Fruit fly (Drosophila melanogaster) whole organism, embryonic: ENCODE data around the gene HDAC3.

Experiments
- CG10543 ChIP-seq: fragments of 200-800 bp; sonication (Bioruptor generic); optimal IDR thresholded peaks from 3 replicates; lab custom pipeline; 2017; ENCODE audit warnings: missing biosample characterization, mild to moderate bottlenecking, missing genetic modification characterization, moderate library complexity
- CG11560 ChIP-seq: fragments of 200-800 bp; sonication (Bioruptor generic); IDR thresholded peaks from 3 replicates; pipeline ENCODE4 v1.3.6; 2022; ENCODE audit warnings: missing biosample characterization, missing genetic modification characterization
- CG11723 ChIP-seq: fragments of 200-800 bp; sonication (Bioruptor generic); optimal IDR thresholded peaks from 2 replicates; lab custom pipeline; 2017; ENCODE audit warnings: missing biosample characterization, mild to moderate bottlenecking, missing genetic modification characterization
- CG13287 ChIP-seq: fragments of 200-800 bp; sonication (Bioruptor generic); IDR thresholded peaks from 2 replicates; pipeline ENCODE4 v1.3.6; 2022; ENCODE audit warnings: missing biosample characterization, missing genetic modification characterization; ENCODE audit not compliant: partially characterized antibody
- CG13624 ChIP-seq: fragments of 200-800 bp; sonication (Bioruptor generic); optimal IDR thresholded peaks from 2 replicates; lab custom pipeline; 2016; ENCODE audit warnings: missing biosample characterization, missing genetic modification characterization
- CG17328 ChIP-seq: fragments of 200-800 bp; sonication (Bioruptor generic); IDR thresholded peaks from 2 replicates; pipeline ENCODE4 v1.3.6; 2022; ENCODE audit warnings: missing biosample characterization, missing genetic modification characterization
- CG2875 ChIP-seq: fragments of 200-800 bp; sonication (Bioruptor generic); optimal IDR thresholded peaks from 2 replicates; lab custom pipeline; 2017; ENCODE audit warnings: missing biosample characterization, mild to moderate bottlenecking, missing genetic modification characterization, missing genetic modification reagents
- CG4282 ChIP-seq: fragments of 200-800 bp; sonication (Bioruptor generic); optimal IDR thresholded peaks from 2 replicates; lab custom pipeline; 2016; ENCODE audit warnings: missing biosample characterization, missing genetic modification characterization
- CG7963 ChIP-seq: fragments of 200-800 bp; sonication (Bioruptor generic); IDR thresholded peaks from 3 replicates; pipeline ENCODE4 v1.3.6; 2022; ENCODE audit warnings: missing biosample characterization, missing genetic modification characterization; ENCODE audit not compliant: partially characterized antibody
- CG8089 ChIP-seq: fragments of 200-800 bp; sonication (Bioruptor generic); optimal IDR thresholded peaks from 3 replicates; lab custom pipeline; 2016; ENCODE audit warnings: missing biosample characterization, missing genetic modification characterization
- CG8944 ChIP-seq: fragments of 200-800 bp; sonication (Bioruptor generic); optimal IDR thresholded peaks from 3 replicates; lab custom pipeline; 2016; ENCODE audit warnings: missing biosample characterization, missing genetic modification characterization
- CG9437 ChIP-seq: fragments of 200-800 bp; sonication (Bioruptor generic); optimal IDR thresholded peaks from 2 replicates; lab custom pipeline; 2018; ENCODE audit warnings: missing biosample characterization, mild to moderate bottlenecking, missing genetic modification characterization
- CG9876 ChIP-seq: fragments of 200-800 bp; sonication (Bioruptor generic); optimal IDR thresholded peaks from 2 replicates; lab custom pipeline; 2016; ENCODE audit warnings: missing biosample characterization, missing genetic modification characterization
- Camta ChIP-seq: fragments of 200-800 bp; sonication (Bioruptor generic); optimal IDR thresholded peaks from 2 replicates; lab custom pipeline; 2016; ENCODE audit warnings: missing biosample characterization, missing genetic modification characterization
- Dref ChIP-seq: fragments of 200-800 bp; sonication (Bioruptor generic); IDR thresholded peaks from 2 replicates; pipeline ENCODE4 v1.3.6; 2022; ENCODE audit warnings: missing biosample characterization, missing genetic modification characterization
- E2f2 ChIP-seq: fragments of 200-800 bp; sonication (Bioruptor generic); IDR thresholded peaks from 2 replicates; pipeline ENCODE4 v1.3.6; 2022; ENCODE audit warnings: missing biosample characterization, missing genetic modification characterization
- HLH3B ChIP-seq: fragments of 200-800 bp; sonication (Bioruptor generic); IDR thresholded peaks from 2 replicates; pipeline ENCODE4 v1.3.6; 2022; ENCODE audit warnings: missing biosample characterization, missing genetic modification characterization
- Hmr ChIP-seq: fragments of 200-800 bp; sonication (Bioruptor generic); optimal IDR thresholded peaks from 3 replicates; lab custom pipeline; 2017; ENCODE audit warnings: mild to moderate bottlenecking, missing biosample characterization, missing genetic modification reagents, missing genetic modification characterization
- Hr51 ChIP-seq, 2 experiments: fragments of 200-800 bp; sonication (Bioruptor generic); optimal IDR thresholded peaks; 2 replicates in 1 of 2; 3 replicates in 1 of 2; lab custom pipeline; 2016 to 2018; ENCODE audit warnings: missing biosample characterization in 2 of 2, missing genetic modification characterization in 2 of 2, mild to moderate bottlenecking in 1 of 2, moderate library complexity in 1 of 2
- MTF-1 ChIP-seq: fragments of 200-800 bp; sonication (Bioruptor generic); optimal IDR thresholded peaks from 2 replicates; lab custom pipeline; 2018; ENCODE audit warnings: missing biosample characterization, mild to moderate bottlenecking, missing genetic modification characterization, borderline replicate concordance
- Mad ChIP-seq: fragments of 200-800 bp; sonication (Bioruptor generic); optimal IDR thresholded peaks from 2 replicates; lab custom pipeline; 2016; ENCODE audit warnings: missing biosample characterization, missing genetic modification characterization
- Mes4 ChIP-seq: fragments of 200-800 bp; sonication (Bioruptor generic); optimal IDR thresholded peaks from 2 replicates; lab custom pipeline; 2016; ENCODE audit warnings: missing biosample characterization, missing genetic modification characterization
- Neu2 ChIP-seq: fragments of 200-800 bp; sonication (Bioruptor generic); optimal IDR thresholded peaks from 3 replicates; lab custom pipeline; 2016; ENCODE audit warnings: missing biosample characterization, missing genetic modification characterization, borderline replicate concordance
- Oaz ChIP-seq: fragments of 200-800 bp; sonication (Bioruptor generic); IDR thresholded peaks from 2 replicates; pipeline ENCODE4 v1.3.6; 2022; ENCODE audit warnings: missing biosample characterization, missing genetic modification characterization
- PHDP ChIP-seq: fragments of 200-800 bp; sonication (Bioruptor generic); optimal IDR thresholded peaks from 3 replicates; lab custom pipeline; 2018; ENCODE audit warnings: missing biosample characterization, mild to moderate bottlenecking, missing genetic modification characterization, moderate library complexity
- Pdp1 ChIP-seq, 2 experiments: fragments of 200-800 bp; sonication (Bioruptor generic); optimal IDR thresholded peaks; 3 replicates each; lab custom pipeline; 2016; ENCODE audit warnings: missing biosample characterization in 2 of 2, missing genetic modification characterization in 2 of 2, mild to moderate bottlenecking in 1 of 2, moderate library complexity in 1 of 2
- Stat92E ChIP-seq, 3 experiments: fragments of >200 bp in 2 of 3; fragments of 200-800 bp in 1 of 3; sonication (Bioruptor generic) in 1 of 3; optimal IDR thresholded peaks; 2 replicates each; lab custom pipeline; 2017 to 2019; ENCODE audit warnings: missing biosample characterization in 3 of 3, missing genetic modification characterization in 3 of 3, mild to moderate bottlenecking in 1 of 3, moderate library complexity in 1 of 3
- az2 ChIP-seq: fragments of 200-800 bp; sonication (Bioruptor generic); optimal IDR thresholded peaks from 3 replicates; lab custom pipeline; 2016; ENCODE audit warnings: missing biosample characterization, missing genetic modification characterization
- br ChIP-seq: fragments of >200 bp; optimal IDR thresholded peaks from 2 replicates; lab custom pipeline; 2017
- btn ChIP-seq: fragments of 200-800 bp; sonication (Bioruptor generic); optimal IDR thresholded peaks from 2 replicates; lab custom pipeline; 2016; ENCODE audit warnings: missing biosample characterization, missing genetic modification characterization
- crc ChIP-seq: fragments of 200-800 bp; sonication (Bioruptor generic); optimal IDR thresholded peaks from 2 replicates; lab custom pipeline; 2016; ENCODE audit warnings: missing biosample characterization, missing genetic modification characterization
- dm ChIP-seq: fragments of 200-800 bp; sonication (Bioruptor generic); optimal IDR thresholded peaks from 3 replicates; lab custom pipeline; 2016; ENCODE audit warnings: missing biosample characterization, missing genetic modification characterization
- exex ChIP-seq: fragments of 200-800 bp; sonication (Bioruptor generic); optimal IDR thresholded peaks from 4 replicates; lab custom pipeline; 2018; ENCODE audit warnings: missing biosample characterization, mild to moderate bottlenecking, missing genetic modification characterization, moderate library complexity
- fu2 ChIP-seq: fragments of 200-800 bp; sonication (Bioruptor generic); optimal IDR thresholded peaks from 2 replicates; lab custom pipeline; 2016; ENCODE audit warnings: missing biosample characterization, missing genetic modification characterization
- gro ChIP-seq: fragments of 200-800 bp; sonication (Bioruptor generic); optimal IDR thresholded peaks from 2 replicates; lab custom pipeline; 2016; ENCODE audit warnings: missing biosample characterization, missing genetic modification characterization
- gsb-n ChIP-seq: fragments of 200-800 bp; sonication (Bioruptor generic); optimal IDR thresholded peaks from 3 replicates; lab custom pipeline; 2018; ENCODE audit warnings: missing biosample characterization, mild to moderate bottlenecking, missing genetic modification characterization
- gt ChIP-seq: fragments of 200-800 bp; sonication (Bioruptor generic); IDR thresholded peaks from 2 replicates; pipeline ENCODE4 v1.3.6; 2022; ENCODE audit warnings: missing biosample characterization, missing genetic modification characterization
- lilli ChIP-seq: fragments of 200-800 bp; sonication (Bioruptor generic); optimal IDR thresholded peaks from 3 replicates; lab custom pipeline; 2016; ENCODE audit warnings: missing biosample characterization, missing genetic modification characterization
- p53 ChIP-seq: fragments of 200-800 bp; sonication (Bioruptor generic); optimal IDR thresholded peaks from 2 replicates; lab custom pipeline; 2016; ENCODE audit warnings: missing biosample characterization, missing genetic modification characterization
- prd ChIP-seq, 3 experiments: fragments of >200 bp in 2 of 3; fragments of 200-800 bp in 1 of 3; sonication (Bioruptor generic) in 1 of 3; optimal IDR thresholded peaks in 2 of 3; IDR thresholded peaks in 1 of 3; 2 replicates in 2 of 3; 3 replicates in 1 of 3; pipeline versions ENCODE4 v1.3.6 to Lab custom; 2017 to 2022; ENCODE audit warnings: missing biosample characterization in 1 of 3, missing genetic modification characterization in 1 of 3
- pros ChIP-seq: fragments of 200-800 bp; sonication (Bioruptor generic); optimal IDR thresholded peaks from 3 replicates; lab custom pipeline; 2019; ENCODE audit warnings: missing biosample characterization, mild to moderate bottlenecking, missing genetic modification characterization, moderate library complexity
- sim ChIP-seq: fragments of 200-800 bp; sonication (Bioruptor generic); IDR thresholded peaks from 2 replicates; pipeline ENCODE4 v1.3.6; 2022; ENCODE audit warnings: missing biosample characterization, missing genetic modification characterization
- sug ChIP-seq: fragments of 200-800 bp; optimal IDR thresholded peaks from 2 replicates; lab custom pipeline; 2019; ENCODE audit warnings: missing biosample characterization, mild to moderate bottlenecking, missing genetic modification characterization, moderate library complexity
- toy ChIP-seq: fragments of 200-800 bp; sonication (Bioruptor generic); IDR thresholded peaks from 2 replicates; pipeline ENCODE4 v1.3.6; 2022; ENCODE audit warnings: missing biosample characterization, missing genetic modification characterization
- vnd ChIP-seq: fragments of 200-800 bp; sonication (Bioruptor generic); IDR thresholded peaks from 3 replicates; pipeline ENCODE4 v1.3.6; 2022; ENCODE audit warnings: missing biosample characterization, missing genetic modification characterization; ENCODE audit not compliant: partially characterized antibody
- zfh2 ChIP-seq: fragments of 200-800 bp; sonication (Bioruptor generic); optimal IDR thresholded peaks from 2 replicates; lab custom pipeline; 2016; ENCODE audit warnings: missing biosample characterization, missing genetic modification characterization

HDAC3 gene

DNA sequence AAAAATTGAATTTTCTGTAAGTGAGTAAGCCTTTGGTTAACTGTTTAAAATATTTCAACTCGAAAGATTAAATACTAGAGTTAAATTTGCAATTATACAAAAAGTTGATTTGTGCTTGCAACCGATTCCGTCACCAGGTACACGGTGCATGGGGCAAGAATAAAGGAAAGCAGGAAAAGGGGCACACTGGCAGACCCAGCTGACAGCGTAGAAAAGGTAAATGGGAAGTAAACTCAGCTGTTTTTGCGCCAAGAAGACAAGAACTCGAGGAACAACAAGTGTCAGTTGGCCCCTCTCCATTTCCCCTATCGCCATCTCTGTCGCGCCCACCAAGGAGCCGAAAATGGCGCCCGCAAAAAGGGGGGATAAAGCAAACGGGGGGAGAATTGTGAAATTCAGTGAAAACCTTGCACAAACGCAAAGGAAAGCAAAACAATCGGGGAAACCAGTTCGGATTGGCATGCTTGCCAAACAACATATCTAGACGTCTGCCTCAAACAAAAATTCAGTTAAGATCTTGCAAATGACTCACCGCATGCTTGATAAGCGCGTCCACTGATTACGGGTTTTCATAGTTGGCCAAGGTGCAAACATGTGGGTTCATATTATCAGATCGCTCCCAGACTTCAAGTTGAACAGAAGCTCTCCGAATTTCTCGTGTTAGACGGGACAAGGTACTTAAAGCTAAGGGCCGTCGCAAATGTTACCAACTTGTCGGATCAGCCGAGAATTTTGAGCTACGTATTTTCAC lies 11.0 kb downstream of the HDAC3 start (continued):
- TF ChIP-seq Hr51 (GFP tag; optimal IDR thresholded peaks at IDR 0.05; lab: Kevin White, UChicago) (no peak), prd (optimal IDR thresholded peaks at IDR 0.05; lab: Kevin White, UChicago) (no peak), prd (GFP tag; IDR thresholded peaks at IDR 0.05; lab: Robert Waterston, UW) (no peak), CG11560 (tag; lab: Robert Waterston, UW) (no peak), Mad (GFP tag; lab: Kevin White, UChicago) (no peak), gt (GFP tag; lab: Robert Waterston, UW) (no peak), E2f2 (GFP tag; lab: Robert Waterston, UW) (no peak), CG13624 (GFP tag; lab: Kevin White, UChicago) (no peak), CG9876 (no peak), CG11723 (GFP tag; lab: Kevin White, UChicago) (no peak), zfh2 (GFP tag; lab: Kevin White, UChicago) (no peak), Hmr (GFP tag; lab: Kevin White, UChicago) (peak; percentile 17), btn (GFP tag; lab: Kevin White, UChicago) (no peak), crc (GFP tag; lab: Kevin White, UChicago) (no peak), CG7963 (no peak), sim (GFP tag; lab: Robert Waterston, UW) (no peak), CG17328 (GFP tag; lab: Robert Waterston, UW) (0 out of 2 replicates have a peak, but pooled peaks have one; percentile 20), dm (no peak), HLH3B (no peak), gro (GFP tag; lab: Kevin White, UChicago) (no peak), CG4282 (no peak), Mes4 (GFP tag; lab: Kevin White, UChicago) (no peak), CG2875 (GFP tag; lab: Kevin White, UChicago) (no peak), CG10543 (no peak), pros (peak; percentile 25), CG8089 (GFP tag; lab: Kevin White, UChicago) (no peak), Dref (GFP tag; lab: Robert Waterston, UW) (no peak), Stat92E (GFP tag; optimal IDR thresholded peaks at IDR 0.05; lab: Kevin White, UChicago) (peak in 1 of 3 experiments; percentile 30), fu2 (GFP tag; lab: Kevin White, UChicago) (no peak), vnd (GFP tag; lab: Robert Waterston, UW) (no peak), toy (GFP tag; lab: Robert Waterston, UW) (no peak), lilli (GFP tag; lab: Kevin White, UChicago) (no peak), az2 (no peak), Camta (GFP tag; lab: Kevin White, UChicago) (no peak), CG13287 (GFP tag; lab: Robert Waterston, UW) (no peak; the same call in 1 of the 2 replicates), Oaz (GFP tag; lab: Robert Waterston, UW) (no peak), br (lab: Kevin White, UChicago) (no peak), p53 (GFP tag; lab: Kevin White, UChicago) (no peak), CG8944 (GFP tag; lab: Kevin White, UChicago) (no peak)

dm6 chr3R:5458627-5459026 lies 15.8 kb downstream of the HDAC3 start:
- peak in 1 of 2 experiments; percentile 92 for TF ChIP-seq Pdp1 (GFP tag; optimal IDR thresholded peaks at IDR 0.05; lab: Kevin White, UChicago)
- no peak for TF ChIP-seq CG9437 (GFP tag; lab: Kevin White, UChicago)
- no peak for TF ChIP-seq PHDP (tag; lab: Kevin White, UChicago)
- TF ChIP-seq sug (tag; lab: Kevin White, UChicago) = peak; percentile 13
- TF ChIP-seq Neu2 (GFP tag; lab: Kevin White, UChicago) = no peak
- TF ChIP-seq gsb-n = no peak
- no peak for TF ChIP-seq MTF-1 (GFP tag; lab: Kevin White, UChicago)
- TF ChIP-seq exex (tag; lab: Kevin White, UChicago) = peak; percentile 52
